Fruit fly (Drosophila melanogaster) Kc167 (cell line): ENCODE results near the gene feo.

Source experiments
- psq ChIP-seq: fragments of >200 bp; optimal IDR thresholded peaks from 2 replicates; lab custom pipeline; 2017; ENCODE audit warnings: missing external identifiers
- ttk ChIP-seq: sonication (Bioruptor generic); optimal IDR thresholded peaks from 2 replicates; lab custom pipeline; 2017; ENCODE audit warnings: missing external identifiers

dm6 chrX:10805651-10806191, 48.9 kb downstream of the feo start:
- no peak for TF ChIP-seq ttk (lab: Kevin White, UChicago)
- TF ChIP-seq psq (lab: Kevin White, UChicago), result no peak
